Fruit fly (Drosophila melanogaster) Kc167 (cell line): ENCODE results near the gene Rlip.

Source experiments
- h ChIP-seq: fragments of >200 bp; optimal IDR thresholded peaks from 3 replicates; lab custom pipeline; 2018; ENCODE audit warnings: missing external identifiers
- insv ChIP-seq: fragments of >200 bp; optimal IDR thresholded peaks from 3 replicates; lab custom pipeline; 2018; ENCODE audit warnings: missing external identifiers
- psq ChIP-seq: fragments of >200 bp; optimal IDR thresholded peaks from 2 replicates; lab custom pipeline; 2017; ENCODE audit warnings: missing external identifiers

dm6 chr3R:21065010-21065695 lies 47.7 kb downstream of the Rlip start, which contains the start of gene AnxB9:
- TF ChIP-seq psq (lab: Kevin White, UChicago) (no peak), h (no peak), insv (lab: Kevin White, UChicago) (no peak)
